Worm (Caenorhabditis elegans): ENCODE data around the gene nhr-26.

Gene nhr-26

DNA sequence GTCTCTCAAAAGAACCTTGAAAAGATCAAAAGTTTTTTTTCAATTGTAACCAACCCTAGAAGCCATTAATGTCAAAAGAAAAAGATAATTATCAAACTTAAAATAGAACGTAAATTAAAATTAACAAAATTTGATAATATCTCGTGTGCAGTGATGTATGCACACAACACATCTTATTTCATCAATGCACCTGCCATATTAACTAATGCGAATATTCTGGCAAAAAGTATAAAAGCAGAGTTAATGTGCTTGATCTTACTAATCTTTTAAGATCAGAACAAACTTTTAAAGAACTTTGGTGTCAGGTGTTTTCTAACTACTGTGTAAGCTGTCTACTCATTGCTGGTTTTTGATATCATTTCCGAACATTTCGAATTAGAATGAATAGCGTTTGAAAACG, 2.4 kb upstream of the nhr-26 start:
- TF ChIP-seq ceh-19 (GFP tag; optimal IDR thresholded peaks at IDR 0.05) (no peak), ceh-9 (tag; optimal IDR thresholded peaks at IDR 0.05) (no peak), tbx-2 (tag; optimal IDR thresholded peaks at IDR 0.05) (no peak), pha-2 (tag; optimal IDR thresholded peaks at IDR 0.05) (no peak), npax-4 (tag; optimal IDR thresholded peaks at IDR 0.05) (no peak), madf-2 (tag; optimal IDR thresholded peaks at IDR 0.05) (no peak), elt-2 (tag; optimal IDR thresholded peaks at IDR 0.05) (no peak), F13H6.1 (tag; optimal IDR thresholded peaks at IDR 0.05) (no peak), rnt-1 (tag; optimal IDR thresholded peaks at IDR 0.05) (no peak), che-1 (tag; optimal IDR thresholded peaks at IDR 0.05) (no peak), lim-6 (tag; optimal IDR thresholded peaks at IDR 0.05) (no peak), dve-1 (tag; optimal IDR thresholded peaks at IDR 0.05) (no peak), pax-1 (tag; optimal IDR thresholded peaks at IDR 0.05) (no peak), pat-9 (tag; optimal IDR thresholded peaks at IDR 0.05) (no peak), ceh-2 (tag; optimal IDR thresholded peaks at IDR 0.05) (no peak), pag-3 (tag; optimal IDR thresholded peaks at IDR 0.05; ENCODE audit: borderline replicate concordance) (no peak), sox-2 (GFP tag; IDR thresholded peaks at IDR 0.05) (no peak), C08G9.2 (tag; optimal IDR thresholded peaks at IDR 0.05) (no peak)

DNA sequence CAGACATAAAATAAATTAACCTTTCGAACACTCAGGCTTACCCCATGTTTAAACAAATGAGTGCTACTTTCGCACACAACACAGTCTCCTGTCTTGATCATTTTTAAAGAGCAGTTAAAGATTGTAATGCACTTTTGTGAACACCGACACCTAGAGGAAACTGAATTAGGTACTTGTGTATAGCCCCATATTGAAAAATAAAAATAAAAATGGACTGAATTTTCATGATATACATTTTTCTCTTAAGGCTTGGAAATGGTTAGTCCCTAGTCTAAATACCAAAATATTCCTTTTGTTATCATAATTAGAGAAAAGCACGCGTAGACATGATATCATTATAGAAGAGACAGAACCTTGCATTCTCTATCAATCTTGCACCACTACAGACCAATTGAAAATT, 1.7 kb upstream of the nhr-26 start, which contains the start of gene nhr-214:
nhr-214 (minus strand) TSS at position 101 of the 400 bp plus-strand sequence.
- TF ChIP-seq ceh-2 (tag; optimal IDR thresholded peaks at IDR 0.05): no peak
- no peak for TF ChIP-seq che-1 (tag; optimal IDR thresholded peaks at IDR 0.05)
- no peak for TF ChIP-seq ttx-3 (tag; optimal IDR thresholded peaks at IDR 0.05)
- TF ChIP-seq ceh-48 (tag; optimal IDR thresholded peaks at IDR 0.05): no peak
- TF ChIP-seq ceh-30 (tag; optimal IDR thresholded peaks at IDR 0.05): no peak
- TF ChIP-seq dmd-4 (tag; optimal IDR thresholded peaks at IDR 0.05; ENCODE audit: borderline replicate concordance): no peak
- no peak for TF ChIP-seq npax-4 (tag; optimal IDR thresholded peaks at IDR 0.05)
- no peak for TF ChIP-seq eyg-1 (tag; optimal IDR thresholded peaks at IDR 0.05)

DNA sequence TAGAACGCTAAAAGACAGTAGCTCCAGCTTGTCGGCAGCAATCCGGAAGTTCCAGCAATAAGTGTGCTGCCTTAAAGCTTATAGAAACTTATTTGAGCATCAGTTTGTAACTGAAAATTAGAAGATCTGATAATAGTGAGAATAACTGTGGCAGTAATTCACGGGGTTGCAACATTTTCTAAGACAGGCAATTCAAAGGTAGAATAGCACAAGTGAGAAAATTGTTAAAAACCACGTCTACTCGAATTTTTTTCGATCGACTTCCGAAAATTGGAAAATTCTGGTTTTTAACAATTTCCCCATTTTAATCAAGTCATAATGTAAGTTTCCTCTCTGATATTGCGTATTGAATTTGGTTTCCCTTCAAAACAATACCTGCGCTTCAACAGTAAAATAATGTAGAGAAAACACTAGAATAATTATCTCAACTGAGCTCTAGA, 7.1 kb downstream of the nhr-26 start:
- peak; percentile 97 for TF ChIP-seq ama-1 (optimal IDR thresholded peaks at IDR 0.05)
- TF ChIP-seq pha-2 (tag; optimal IDR thresholded peaks at IDR 0.05): peak; percentile 36
- TF ChIP-seq rnt-1 (tag; optimal IDR thresholded peaks at IDR 0.05): no peak
- peak; percentile 52 for TF ChIP-seq nfya-1 (tag; optimal IDR thresholded peaks at IDR 0.05)
- no peak for TF ChIP-seq lim-6 (tag; optimal IDR thresholded peaks at IDR 0.05)
- peak; percentile 61 for TF ChIP-seq unc-3 (GFP tag; conservative IDR thresholded peaks at IDR 0.05)
- no peak for TF ChIP-seq unc-3 (tag; optimal IDR thresholded peaks at IDR 0.05)
- TF ChIP-seq pag-3 (tag; optimal IDR thresholded peaks at IDR 0.05; ENCODE audit: borderline replicate concordance): no peak
- no peak for TF ChIP-seq pqm-1 (tag; optimal IDR thresholded peaks at IDR 0.05)
- TF ChIP-seq T23F11.4 (GFP tag; optimal IDR thresholded peaks at IDR 0.05): no peak
- TF ChIP-seq fkh-6 (tag; optimal IDR thresholded peaks at IDR 0.05): no peak
- TF ChIP-seq gmeb-2 (tag; optimal IDR thresholded peaks at IDR 0.05): no peak
- TF ChIP-seq ceh-22 (tag; optimal IDR thresholded peaks at IDR 0.05): no peak
- TF ChIP-seq ztf-16 (tag; optimal IDR thresholded peaks at IDR 0.05): no peak
- no peak for TF ChIP-seq ets-4 (tag; optimal IDR thresholded peaks at IDR 0.05)
- 0 out of 2 replicates have a peak, but pooled peaks have one; percentile 14 for TF ChIP-seq ceh-45 (GFP tag; IDR thresholded peaks at IDR 0.05)
- peak; percentile 30 for TF ChIP-seq che-1 (tag; optimal IDR thresholded peaks at IDR 0.05)
- no peak for TF ChIP-seq unc-55 (GFP tag; optimal IDR thresholded peaks at IDR 0.05)
- no peak for TF ChIP-seq Y22D7AL.16 (tag; optimal IDR thresholded peaks at IDR 0.05)
- no peak for TF ChIP-seq ref-2 (tag; optimal IDR thresholded peaks at IDR 0.05)
- TF ChIP-seq unc-42 (tag; optimal IDR thresholded peaks at IDR 0.05): peak; percentile 31
- TF ChIP-seq K02D7.2 (tag; optimal IDR thresholded peaks at IDR 0.05): peak; percentile 28
- peak; percentile 32 for TF ChIP-seq C38D4.7 (GFP tag; optimal IDR thresholded peaks at IDR 0.05)
- TF ChIP-seq F13H6.1 (tag; optimal IDR thresholded peaks at IDR 0.05): peak; percentile 7
- peak; percentile 62 for TF ChIP-seq unc-86 (tag; optimal IDR thresholded peaks at IDR 0.05)
- TF ChIP-seq sdc-2 (tag; optimal IDR thresholded peaks at IDR 0.05): no peak
- peak; percentile 13 for TF ChIP-seq ceh-24 (tag; optimal IDR thresholded peaks at IDR 0.05)
- TF ChIP-seq ceh-30 (tag; optimal IDR thresholded peaks at IDR 0.05): no peak
- TF ChIP-seq ttx-3 (tag; optimal IDR thresholded peaks at IDR 0.05): peak; percentile 50
- peak; percentile 64 for TF ChIP-seq syd-9 (tag; optimal IDR thresholded peaks at IDR 0.05)
- TF ChIP-seq ceh-19 (GFP tag; optimal IDR thresholded peaks at IDR 0.05): peak; percentile 61
- peak; percentile 33 for TF ChIP-seq tbx-2 (tag; optimal IDR thresholded peaks at IDR 0.05)
- no peak for TF ChIP-seq hlh-6 (tag; optimal IDR thresholded peaks at IDR 0.05)
